Worm (Caenorhabditis elegans): ENCODE results near the gene clec-65.

- no peak for TF ChIP-seq him-1 (tag; optimal IDR thresholded peaks at IDR 0.05)
- TF ChIP-seq W03F9.2 (tag; optimal IDR thresholded peaks at IDR 0.05): no peak
Observed at ce11 chrII:12942496-12942895, 41.4 kb downstream of the clec-65 start.

All from whole organism, L4/young adult.